Worm (Caenorhabditis elegans): ENCODE measurements around the gene cct-6.

The cct-6 gene

ce11 chrIII:5875418-5875702 lies 19.9 kb upstream of the cct-6 start:
- TF ChIP-seq ztf-23 (GFP tag; IDR thresholded peaks at IDR 0.05) = no peak
- no peak for TF ChIP-seq ztf-29 (GFP tag; IDR thresholded peaks at IDR 0.05)
- no peak for TF ChIP-seq T22C8.4 (GFP tag; IDR thresholded peaks at IDR 0.05)
- TF ChIP-seq ref-1 (GFP tag; conservative IDR thresholded peaks at IDR 0.05) = no peak
- no peak for TF ChIP-seq cog-1 (tag; optimal IDR thresholded peaks at IDR 0.05)
- no peak for TF ChIP-seq klf-2 (GFP tag; conservative IDR thresholded peaks at IDR 0.05)
- TF ChIP-seq tab-1 (GFP tag; IDR thresholded peaks at IDR 0.05) = no peak
- no peak for TF ChIP-seq flt-1 (GFP tag; IDR thresholded peaks at IDR 0.05)

DNA sequence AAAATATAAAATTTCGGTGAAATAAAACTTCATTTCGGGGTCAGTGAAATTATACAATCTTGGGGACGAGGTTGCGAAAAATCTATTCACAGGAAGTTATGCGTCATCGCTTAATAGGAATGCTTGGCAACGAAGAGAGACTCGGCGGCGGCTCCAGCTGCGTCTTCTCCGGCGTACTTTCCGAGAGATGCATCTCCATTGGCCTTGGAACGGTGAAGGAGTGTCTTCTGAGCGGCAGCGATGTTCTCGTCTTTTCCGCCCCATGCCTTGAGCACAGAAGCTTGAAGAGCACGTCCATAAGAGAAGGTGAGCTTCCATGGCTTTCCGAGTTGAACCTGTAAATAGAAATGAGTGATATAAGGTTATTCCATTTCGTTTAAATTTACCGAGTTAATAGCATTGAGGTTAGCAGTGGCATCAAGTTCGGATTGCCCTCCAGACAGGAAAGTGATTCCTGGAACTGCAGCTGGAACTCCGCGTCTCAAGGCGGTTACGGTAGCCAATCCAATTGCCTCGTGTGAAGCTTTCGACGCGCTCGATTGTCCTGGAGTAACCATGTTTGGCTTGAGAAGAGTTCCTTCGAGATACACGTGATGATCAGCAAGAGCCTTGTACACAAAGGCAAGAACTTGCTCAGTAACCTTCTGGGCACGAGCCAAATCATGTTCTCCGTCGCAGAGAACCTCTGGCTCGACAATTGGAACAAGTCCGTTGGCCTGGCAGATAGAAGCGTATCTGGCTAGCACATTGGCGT lies 19.4 kb upstream of the cct-6 start:
- TF ChIP-seq klf-2 (GFP tag; conservative IDR thresholded peaks at IDR 0.05) (no peak), flt-1 (GFP tag; IDR thresholded peaks at IDR 0.05) (no peak), cog-1 (tag; optimal IDR thresholded peaks at IDR 0.05) (no peak), T22C8.4 (GFP tag; IDR thresholded peaks at IDR 0.05) (no peak), med-1 (GFP tag; optimal IDR thresholded peaks at IDR 0.05; ENCODE audit: insufficient read depth) (no peak), tab-1 (GFP tag; IDR thresholded peaks at IDR 0.05) (no peak), ztf-29 (GFP tag; IDR thresholded peaks at IDR 0.05) (no peak), ref-1 (GFP tag; conservative IDR thresholded peaks at IDR 0.05) (no peak)

- no peak for TF ChIP-seq ztf-29 (GFP tag; IDR thresholded peaks at IDR 0.05)
- no peak for TF ChIP-seq flt-1 (GFP tag; IDR thresholded peaks at IDR 0.05)
- TF ChIP-seq klf-2 (GFP tag; conservative IDR thresholded peaks at IDR 0.05) = no peak
- TF ChIP-seq T22C8.4 (GFP tag; IDR thresholded peaks at IDR 0.05) = no peak
- TF ChIP-seq cog-1 (tag; optimal IDR thresholded peaks at IDR 0.05) = no peak
- TF ChIP-seq ref-1 (GFP tag; conservative IDR thresholded peaks at IDR 0.05) = no peak
- TF ChIP-seq med-1 (GFP tag; optimal IDR thresholded peaks at IDR 0.05; ENCODE audit: insufficient read depth) = no peak
- no peak for TF ChIP-seq tab-1 (GFP tag; IDR thresholded peaks at IDR 0.05)
- TF ChIP-seq ztf-23 (GFP tag; IDR thresholded peaks at IDR 0.05) = no peak
Observed at ce11 chrIII:5874263-5874662, 18.8 kb upstream of the cct-6 start.

DNA sequence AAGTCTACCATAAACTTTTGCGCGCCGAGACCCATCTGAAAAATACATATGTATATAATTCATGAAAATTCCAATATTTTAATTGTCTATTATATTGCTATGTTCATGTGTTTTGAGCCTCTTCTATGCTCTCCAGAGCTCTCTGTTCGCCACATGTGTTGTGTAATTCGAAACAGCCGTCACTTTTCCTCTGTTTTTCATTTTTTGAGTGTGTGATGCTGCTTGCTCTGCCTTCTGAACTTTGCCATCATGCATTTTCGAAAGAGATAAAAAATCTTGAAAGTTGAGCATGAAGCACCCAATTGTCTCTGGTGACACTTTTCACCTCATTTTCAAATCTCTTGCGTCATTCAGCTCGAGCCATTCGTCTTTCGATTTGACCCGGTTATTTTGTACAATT lies 16.8 kb upstream of the cct-6 start:
- TF ChIP-seq tab-1 (GFP tag; IDR thresholded peaks at IDR 0.05) (no peak), cog-1 (tag; optimal IDR thresholded peaks at IDR 0.05) (no peak), ztf-23 (GFP tag; IDR thresholded peaks at IDR 0.05) (no peak), med-1 (GFP tag; optimal IDR thresholded peaks at IDR 0.05; ENCODE audit: insufficient read depth) (no peak), klf-2 (GFP tag; conservative IDR thresholded peaks at IDR 0.05) (no peak), ztf-29 (GFP tag; IDR thresholded peaks at IDR 0.05) (no peak), T22C8.4 (GFP tag; IDR thresholded peaks at IDR 0.05) (no peak), ref-1 (GFP tag; conservative IDR thresholded peaks at IDR 0.05) (no peak), flt-1 (GFP tag; IDR thresholded peaks at IDR 0.05) (no peak)

ce11 chrIII:5871760-5872159 lies 16.3 kb upstream of the cct-6 start, which contains the start of the genes F01F1.11 and F01F1.3:
F01F1.11 (minus strand) TSS chrIII:5871877.
F01F1.3 (plus strand) TSS chrIII:5871938.
- TF ChIP-seq ref-1 (GFP tag; conservative IDR thresholded peaks at IDR 0.05) (no peak), T22C8.4 (GFP tag; IDR thresholded peaks at IDR 0.05) (no peak; the same call in 1 of the 2 replicates), flt-1 (GFP tag; IDR thresholded peaks at IDR 0.05) (no peak), klf-2 (GFP tag; conservative IDR thresholded peaks at IDR 0.05) (no peak), tab-1 (GFP tag; IDR thresholded peaks at IDR 0.05) (no peak), ztf-29 (GFP tag; IDR thresholded peaks at IDR 0.05) (no peak), ztf-23 (GFP tag; IDR thresholded peaks at IDR 0.05) (0 out of 2 replicates have a peak, but pooled peaks have one; percentile 43), cog-1 (tag; optimal IDR thresholded peaks at IDR 0.05) (peak; percentile 13), med-1 (GFP tag; optimal IDR thresholded peaks at IDR 0.05; ENCODE audit: insufficient read depth) (no peak)

DNA sequence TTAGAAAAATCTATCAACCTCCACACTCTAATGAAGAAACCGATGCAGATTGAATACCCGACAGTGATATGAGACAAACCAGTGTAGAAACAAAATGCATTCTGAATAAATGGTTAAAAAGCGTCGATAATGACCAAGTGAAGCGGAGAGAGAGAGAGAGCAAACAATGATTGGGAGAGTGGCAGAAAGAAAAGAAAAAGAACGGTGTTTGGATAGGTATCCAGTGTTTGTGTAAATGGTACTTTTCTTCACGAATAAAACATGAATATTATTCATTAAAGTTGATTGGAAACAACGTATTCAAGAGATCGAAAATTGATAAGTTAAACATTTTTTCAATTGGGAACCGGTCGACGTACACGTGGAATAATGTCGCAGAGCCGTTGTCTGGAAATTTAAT lies 13.9 kb upstream of the cct-6 start, which contains the start of gene F01F1.15:
F01F1.15 (minus strand) TSS at position 101 of the 400 bp plus-strand sequence.
- TF ChIP-seq klf-2 (GFP tag; conservative IDR thresholded peaks at IDR 0.05) (no peak), T22C8.4 (GFP tag; IDR thresholded peaks at IDR 0.05) (no peak), med-1 (GFP tag; optimal IDR thresholded peaks at IDR 0.05; ENCODE audit: insufficient read depth) (no peak), ztf-29 (GFP tag; IDR thresholded peaks at IDR 0.05) (no peak), ref-1 (GFP tag; conservative IDR thresholded peaks at IDR 0.05) (no peak), cog-1 (tag; optimal IDR thresholded peaks at IDR 0.05) (no peak), tab-1 (GFP tag; IDR thresholded peaks at IDR 0.05) (no peak), ztf-23 (GFP tag; IDR thresholded peaks at IDR 0.05) (no peak), flt-1 (GFP tag; IDR thresholded peaks at IDR 0.05) (no peak)

- TF ChIP-seq ztf-29 (GFP tag; IDR thresholded peaks at IDR 0.05) (no peak), tab-1 (GFP tag; IDR thresholded peaks at IDR 0.05) (no peak), ref-1 (GFP tag; conservative IDR thresholded peaks at IDR 0.05) (no peak), T22C8.4 (GFP tag; IDR thresholded peaks at IDR 0.05) (no peak), flt-1 (GFP tag; IDR thresholded peaks at IDR 0.05) (no peak), ztf-23 (GFP tag; IDR thresholded peaks at IDR 0.05) (no peak), med-1 (GFP tag; optimal IDR thresholded peaks at IDR 0.05; ENCODE audit: insufficient read depth) (no peak), cog-1 (tag; optimal IDR thresholded peaks at IDR 0.05) (no peak), klf-2 (GFP tag; conservative IDR thresholded peaks at IDR 0.05) (no peak)
Observed at ce11 chrIII:5868401-5868800, 12.9 kb upstream of the cct-6 start, which contains the start of gene eng-1. eng-1 (minus strand) TSS chrIII:5868501.

ce11 chrIII:5864270-5864669 lies 8.8 kb upstream of the cct-6 start, which contains the start of gene rabn-5:
rabn-5 (plus strand) TSS chrIII:5864553.
- TF ChIP-seq T22C8.4 (GFP tag; IDR thresholded peaks at IDR 0.05) (no peak), med-1 (GFP tag; optimal IDR thresholded peaks at IDR 0.05; ENCODE audit: insufficient read depth) (no peak), ref-1 (GFP tag; conservative IDR thresholded peaks at IDR 0.05) (no peak), ztf-23 (GFP tag; IDR thresholded peaks at IDR 0.05) (no peak), cog-1 (tag; optimal IDR thresholded peaks at IDR 0.05) (no peak), flt-1 (GFP tag; IDR thresholded peaks at IDR 0.05) (no peak), klf-2 (GFP tag; conservative IDR thresholded peaks at IDR 0.05) (no peak), ztf-29 (GFP tag; IDR thresholded peaks at IDR 0.05) (no peak), tab-1 (GFP tag; IDR thresholded peaks at IDR 0.05) (no peak)

ce11 chrIII:5863774-5864173 lies 8.3 kb upstream of the cct-6 start, which contains the start of gene dnpp-1:
dnpp-1 (minus strand) TSS chrIII:5863803.
- TF ChIP-seq med-1 (GFP tag; optimal IDR thresholded peaks at IDR 0.05; ENCODE audit: insufficient read depth) = no peak
- no peak for TF ChIP-seq flt-1 (GFP tag; IDR thresholded peaks at IDR 0.05)
- no peak for TF ChIP-seq cog-1 (tag; optimal IDR thresholded peaks at IDR 0.05)
- no peak for TF ChIP-seq ref-1 (GFP tag; conservative IDR thresholded peaks at IDR 0.05)
- TF ChIP-seq ztf-29 (GFP tag; IDR thresholded peaks at IDR 0.05) = no peak
- no peak for TF ChIP-seq ztf-23 (GFP tag; IDR thresholded peaks at IDR 0.05)
- TF ChIP-seq klf-2 (GFP tag; conservative IDR thresholded peaks at IDR 0.05) = no peak
